Fruit fly (Drosophila melanogaster) whole organism, embryonic: ENCODE results near the gene CG33969.
A peak's percentile ranks its signal among the peaks of the same experiment; 100 is the strongest.

Experiments
- Bgb ChIP-seq: fragments of 200-800 bp; sonication (Bioruptor generic); IDR thresholded peaks from 2 replicates; pipeline ENCODE4 v1.3.6; 2022; ENCODE audit warnings: missing biosample characterization, missing genetic modification characterization; ENCODE audit not compliant: partially characterized antibody
- CG10543 ChIP-seq: fragments of 200-800 bp; sonication (Bioruptor generic); optimal IDR thresholded peaks from 3 replicates; lab custom pipeline; 2017; ENCODE audit warnings: missing biosample characterization, mild to moderate bottlenecking, missing genetic modification characterization, moderate library complexity
- CG12071 ChIP-seq: fragments of 200-800 bp; sonication (Bioruptor generic); optimal IDR thresholded peaks from 3 replicates; lab custom pipeline; 2018; ENCODE audit warnings: missing biosample characterization, mild to moderate bottlenecking, missing genetic modification characterization
- CG13287 ChIP-seq: fragments of 200-800 bp; sonication (Bioruptor generic); IDR thresholded peaks from 2 replicates; pipeline ENCODE4 v1.3.6; 2022; ENCODE audit warnings: missing biosample characterization, missing genetic modification characterization; ENCODE audit not compliant: partially characterized antibody
- CG14014 ChIP-seq: fragments of 200-800 bp; sonication (Bioruptor generic); IDR thresholded peaks from 2 replicates; pipeline ENCODE4 v1.3.6; 2022; ENCODE audit warnings: missing biosample characterization, missing genetic modification characterization
- CG14860 ChIP-seq: fragments of 200-800 bp; sonication (Bioruptor generic); IDR thresholded peaks from 3 replicates; pipeline ENCODE4 v1.3.6; 2022; ENCODE audit warnings: missing biosample characterization, missing genetic modification characterization; ENCODE audit not compliant: partially characterized antibody
- CG15696 ChIP-seq: fragments of 200-800 bp; sonication (Bioruptor generic); optimal IDR thresholded peaks from 2 replicates; lab custom pipeline; 2019; ENCODE audit warnings: missing biosample characterization, mild to moderate bottlenecking, missing genetic modification characterization, moderate library complexity
- CG1602 ChIP-seq: fragments of 200-800 bp; sonication (Bioruptor generic); optimal IDR thresholded peaks from 3 replicates; lab custom pipeline; 2016; ENCODE audit warnings: missing biosample characterization, missing genetic modification characterization
- CG16813 ChIP-seq: fragments of 200-800 bp; sonication (Bioruptor generic); IDR thresholded peaks from 3 replicates; pipeline ENCODE4 v1.3.6; 2022; ENCODE audit warnings: missing biosample characterization, missing genetic modification characterization; ENCODE audit not compliant: partially characterized antibody
- CG17186 ChIP-seq: fragments of 200-800 bp; sonication (Bioruptor generic); optimal IDR thresholded peaks from 3 replicates; lab custom pipeline; 2017; ENCODE audit warnings: missing biosample characterization, missing genetic modification reagents, missing genetic modification characterization
- CG2116 ChIP-seq: fragments of 200-800 bp; sonication (Bioruptor generic); optimal IDR thresholded peaks from 3 replicates; lab custom pipeline; 2018; ENCODE audit warnings: missing biosample characterization, mild to moderate bottlenecking, missing genetic modification characterization
- CG2202 ChIP-seq: fragments of 200-800 bp; sonication (Bioruptor generic); optimal IDR thresholded peaks from 2 replicates; lab custom pipeline; 2018; ENCODE audit warnings: missing biosample characterization, mild to moderate bottlenecking, missing genetic modification characterization
- CG34224 ChIP-seq: fragments of 200-800 bp; sonication (Bioruptor generic); IDR thresholded peaks from 3 replicates; pipeline ENCODE4 v1.3.6; 2022; ENCODE audit warnings: missing biosample characterization, missing genetic modification characterization; ENCODE audit not compliant: partially characterized antibody
- CG42726 ChIP-seq: fragments of 200-800 bp; sonication (Bioruptor generic); IDR thresholded peaks from 2 replicates; pipeline ENCODE4 v1.3.6; 2022; ENCODE audit warnings: missing biosample characterization, missing genetic modification characterization; ENCODE audit not compliant: partially characterized antibody
- CG8089 ChIP-seq: fragments of 200-800 bp; sonication (Bioruptor generic); optimal IDR thresholded peaks from 3 replicates; lab custom pipeline; 2016; ENCODE audit warnings: missing biosample characterization, missing genetic modification characterization
- CTCF ChIP-seq: fragments of 200-800 bp; sonication (Bioruptor generic); optimal IDR thresholded peaks from 2 replicates; lab custom pipeline; 2017; ENCODE audit warnings: missing biosample characterization, mild to moderate bottlenecking, missing genetic modification characterization, moderate library complexity
- Dll ChIP-seq: fragments of 200-800 bp; sonication (Bioruptor generic); IDR thresholded peaks from 4 replicates; pipeline ENCODE4 v1.3.6; 2022; ENCODE audit warnings: missing biosample characterization, missing genetic modification characterization; ENCODE audit not compliant: partially characterized antibody
- Doc3 ChIP-seq: fragments of 200-800 bp; sonication (Bioruptor generic); IDR thresholded peaks from 3 replicates; pipeline ENCODE4 v1.3.6; 2022; ENCODE audit warnings: missing biosample characterization, missing genetic modification characterization; ENCODE audit not compliant: partially characterized antibody
- Dp ChIP-seq: fragments of 200-800 bp; sonication (Bioruptor generic); optimal IDR thresholded peaks from 2 replicates; lab custom pipeline; 2018; ENCODE audit warnings: missing biosample characterization, mild to moderate bottlenecking, missing genetic modification characterization, moderate library complexity
- E2f1 ChIP-seq: fragments of 200-800 bp; sonication (Bioruptor generic); IDR thresholded peaks from 2 replicates; pipeline ENCODE4 v1.3.6; 2022; ENCODE audit warnings: missing biosample characterization, missing genetic modification characterization
- E2f2 ChIP-seq: fragments of 200-800 bp; sonication (Bioruptor generic); IDR thresholded peaks from 2 replicates; pipeline ENCODE4 v1.3.6; 2022; ENCODE audit warnings: missing biosample characterization, missing genetic modification characterization
- Ets97D ChIP-seq: fragments of 200-800 bp; sonication (Bioruptor generic); optimal IDR thresholded peaks from 3 replicates; lab custom pipeline; 2016; ENCODE audit warnings: missing biosample characterization, missing genetic modification characterization
- HmgZ ChIP-seq: fragments of 200-800 bp; sonication (Bioruptor generic); optimal IDR thresholded peaks from 2 replicates; lab custom pipeline; 2018; ENCODE audit warnings: missing biosample characterization, mild to moderate bottlenecking, missing genetic modification characterization
- MBD-R2 ChIP-seq: fragments of 200-800 bp; sonication (Bioruptor generic); IDR thresholded peaks from 2 replicates; pipeline ENCODE4 v1.3.6; 2022; ENCODE audit warnings: missing biosample characterization, missing genetic modification characterization
- Myb ChIP-seq: fragments of 200-800 bp; sonication (Bioruptor generic); optimal IDR thresholded peaks from 2 replicates; lab custom pipeline; 2016; ENCODE audit warnings: missing biosample characterization, missing genetic modification characterization
- Oli ChIP-seq: fragments of 200-800 bp; sonication (Bioruptor generic); optimal IDR thresholded peaks from 2 replicates; lab custom pipeline; 2018; ENCODE audit warnings: missing biosample characterization, mild to moderate bottlenecking, missing genetic modification characterization, moderate library complexity
- Opbp ChIP-seq: fragments of 200-800 bp; sonication (Bioruptor generic); IDR thresholded peaks from 3 replicates; pipeline ENCODE4 v1.3.6; 2022; ENCODE audit warnings: missing biosample characterization, missing genetic modification characterization; ENCODE audit not compliant: partially characterized antibody
- Sin3A ChIP-seq: fragments of >200 bp; optimal IDR thresholded peaks from 2 replicates; lab custom pipeline; 2018
- Sry-δ ChIP-seq: fragments of 200-800 bp; sonication (Bioruptor generic); optimal IDR thresholded peaks from 2 replicates; lab custom pipeline; 2016; ENCODE audit warnings: missing biosample characterization, missing genetic modification characterization
- amos ChIP-seq: fragments of 200-800 bp; sonication (Bioruptor generic); IDR thresholded peaks from 2 replicates; pipeline ENCODE4 v1.3.6; 2022; ENCODE audit warnings: missing biosample characterization, missing genetic modification characterization; ENCODE audit not compliant: partially characterized antibody
- ato ChIP-seq: fragments of 200-800 bp; sonication (Bioruptor generic); IDR thresholded peaks from 2 replicates; pipeline ENCODE4 v1.3.6; 2022; ENCODE audit warnings: missing biosample characterization, missing genetic modification characterization; ENCODE audit not compliant: partially characterized antibody
- bbx ChIP-seq: fragments of 200-800 bp; sonication (Bioruptor generic); IDR thresholded peaks from 2 replicates; pipeline ENCODE4 v1.3.6; 2022; ENCODE audit warnings: missing biosample characterization, missing genetic modification characterization; ENCODE audit not compliant: partially characterized antibody
- bowl ChIP-seq: fragments of 200-800 bp; sonication (Bioruptor generic); IDR thresholded peaks from 2 replicates; pipeline ENCODE4 v1.3.6; 2022; ENCODE audit warnings: missing biosample characterization, missing genetic modification characterization
- croc ChIP-seq: fragments of 200-800 bp; sonication (Bioruptor generic); conservative IDR thresholded peaks from 3 replicates; pipeline ENCODE4 v1.3.6; 2022; ENCODE audit warnings: missing biosample characterization, missing genetic modification characterization
- crp ChIP-seq, 2 experiments: fragments of 200-800 bp; sonication (Bioruptor generic); optimal IDR thresholded peaks; 2 replicates in 1 of 2; 3 replicates in 1 of 2; lab custom pipeline; 2017; ENCODE audit warnings: missing biosample characterization in 2 of 2, missing genetic modification characterization in 2 of 2, mild to moderate bottlenecking in 1 of 2, moderate library complexity in 1 of 2
- ewg ChIP-seq: fragments of 200-800 bp; sonication (Bioruptor generic); optimal IDR thresholded peaks from 3 replicates; lab custom pipeline; 2017; ENCODE audit warnings: mild to moderate bottlenecking, missing biosample characterization, missing genetic modification reagents, missing genetic modification characterization
- gfzf ChIP-seq: fragments of 200-800 bp; sonication (Bioruptor generic); optimal IDR thresholded peaks from 2 replicates; lab custom pipeline; 2016; ENCODE audit warnings: missing biosample characterization, mild to moderate bottlenecking, missing genetic modification characterization, moderate library complexity
- inv ChIP-seq: fragments of 200-800 bp; sonication (Bioruptor generic); IDR thresholded peaks from 2 replicates; pipeline ENCODE4 v1.3.6; 2022; ENCODE audit warnings: missing biosample characterization, missing genetic modification characterization; ENCODE audit not compliant: partially characterized antibody
- knrl ChIP-seq: fragments of 200-800 bp; sonication (Bioruptor generic); IDR thresholded peaks from 3 replicates; pipeline ENCODE4 v1.3.6; 2022; ENCODE audit warnings: missing biosample characterization, missing genetic modification characterization; ENCODE audit not compliant: partially characterized antibody
- pzg ChIP-seq: fragments of 200-800 bp; sonication (Bioruptor generic); optimal IDR thresholded peaks from 3 replicates; lab custom pipeline; 2018; ENCODE audit warnings: missing biosample characterization, mild to moderate bottlenecking, missing genetic modification characterization, moderate library complexity
- row ChIP-seq: fragments of 200-800 bp; sonication (Bioruptor generic); IDR thresholded peaks from 3 replicates; pipeline ENCODE4 v1.3.6; 2022; ENCODE audit warnings: missing biosample characterization, missing genetic modification characterization
- sim ChIP-seq: fragments of 200-800 bp; sonication (Bioruptor generic); IDR thresholded peaks from 2 replicates; pipeline ENCODE4 v1.3.6; 2022; ENCODE audit warnings: missing biosample characterization, missing genetic modification characterization
- sima ChIP-seq: fragments of 200-800 bp; sonication (Bioruptor generic); optimal IDR thresholded peaks from 2 replicates; lab custom pipeline; 2016; ENCODE audit warnings: missing biosample characterization, missing genetic modification characterization
- tna ChIP-seq: fragments of 200-800 bp; sonication (Bioruptor generic); IDR thresholded peaks from 2 replicates; pipeline ENCODE4 v1.3.6; 2022; ENCODE audit warnings: missing biosample characterization, missing genetic modification characterization; ENCODE audit not compliant: partially characterized antibody
- trem ChIP-seq: fragments of 200-800 bp; optimal IDR thresholded peaks from 3 replicates; lab custom pipeline; 2019; ENCODE audit warnings: missing biosample characterization, mild to moderate bottlenecking, missing genetic modification characterization, moderate library complexity
- unc-4 ChIP-seq: fragments of 200-800 bp; sonication (Bioruptor generic); IDR thresholded peaks from 2 replicates; pipeline ENCODE4 v1.3.6; 2022; ENCODE audit warnings: missing biosample characterization, missing genetic modification characterization; ENCODE audit not compliant: partially characterized antibody
- vnd ChIP-seq: fragments of 200-800 bp; sonication (Bioruptor generic); IDR thresholded peaks from 3 replicates; pipeline ENCODE4 v1.3.6; 2022; ENCODE audit warnings: missing biosample characterization, missing genetic modification characterization; ENCODE audit not compliant: partially characterized antibody
- vvl ChIP-seq: fragments of 200-800 bp; sonication (Bioruptor generic); IDR thresholded peaks from 2 replicates; pipeline ENCODE4 v1.3.6; 2022; ENCODE audit warnings: missing biosample characterization, missing genetic modification characterization
- z ChIP-seq: fragments of 200-800 bp; sonication (Bioruptor generic); IDR thresholded peaks from 3 replicates; pipeline ENCODE4 v1.3.6; 2022; ENCODE audit warnings: missing biosample characterization, missing genetic modification characterization

CG33969 gene

DNA sequence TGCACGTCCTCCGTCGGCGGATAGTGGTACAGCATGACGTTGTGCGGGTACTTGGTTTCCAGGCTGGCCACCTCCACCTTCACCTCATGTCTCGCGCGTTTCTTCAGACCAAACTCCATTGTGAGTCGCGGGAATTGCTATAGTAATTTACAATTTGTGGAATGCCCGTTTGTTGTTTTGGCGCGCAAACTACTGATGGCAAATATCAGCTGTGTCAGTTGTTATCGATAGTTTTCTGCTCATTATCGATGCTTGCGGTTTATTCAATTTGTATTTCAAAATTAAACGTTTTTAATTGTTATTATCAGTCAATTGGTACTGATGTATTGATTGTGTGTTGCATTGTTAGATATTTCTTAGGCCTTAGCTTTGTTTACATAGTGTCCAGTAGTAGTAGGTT lies 32.0 kb downstream of the CG33969 start, which contains the start of gene Prim2 (continued):
- TF ChIP-seq sim (GFP tag; lab: Robert Waterston, UW) (no peak), trem (tag; lab: Kevin White, UChicago) (peak; percentile 81), CG2202 (no peak), CG12071 (GFP tag; lab: Kevin White, UChicago) (no peak), Ets97D (GFP tag; lab: Kevin White, UChicago) (no peak), gfzf (GFP tag; lab: Kevin White, UChicago) (peak; percentile 26), CG13287 (peak; percentile 79), CG42726 (GFP tag; lab: Robert Waterston, UW) (peak; percentile 52; the same call in 1 of the 2 replicates), Myb (GFP tag; lab: Kevin White, UChicago) (peak; percentile 93), vvl (GFP tag; lab: Robert Waterston, UW) (no peak), CG10543 (no peak), Dll (peak; percentile 73), sima (no peak), E2f2 (GFP tag; lab: Robert Waterston, UW) (peak; percentile 90), Bgb (GFP tag; lab: Robert Waterston, UW) (peak; percentile 72), row (GFP tag; lab: Robert Waterston, UW) (peak; percentile 20; the same call in 1 of the 3 replicates), unc-4 (GFP tag; lab: Robert Waterston, UW) (peak; percentile 72), pzg (peak; percentile 58), HmgZ (tag; lab: Kevin White, UChicago) (no peak), crp (GFP tag; optimal IDR thresholded peaks at IDR 0.05; lab: Kevin White, UChicago) (peak; percentile 62 to 91), Sin3A (peak; percentile 16), CG1602 (no peak), amos (GFP tag; lab: Robert Waterston, UW) (peak; percentile 69), croc (GFP tag; lab: Robert Waterston, UW) (no peak), CG17186 (GFP tag; lab: Kevin White, UChicago) (peak; percentile 39), CG16813 (peak; percentile 59), Opbp (GFP tag; lab: Robert Waterston, UW) (peak; percentile 75; the same call in 2 of the 3 replicates), tna (GFP tag; lab: Robert Waterston, UW) (peak; percentile 43; the same call in 1 of the 2 replicates), inv (GFP tag; lab: Robert Waterston, UW) (peak; percentile 13; the same call in 1 of the 2 replicates), knrl (GFP tag; lab: Robert Waterston, UW) (peak; percentile 65; the same call in 2 of the 3 replicates), CTCF (peak; percentile 63), CG34224 (GFP tag; lab: Robert Waterston, UW) (peak; percentile 69), vnd (GFP tag; lab: Robert Waterston, UW) (peak; percentile 34; the same call in 1 of the 3 replicates), bbx (peak; percentile 68), CG2116 (GFP tag; lab: Kevin White, UChicago) (peak; percentile 61), CG14014 (GFP tag; lab: Robert Waterston, UW) (no peak), Dp (GFP tag; lab: Kevin White, UChicago) (peak; percentile 89), E2f1 (GFP tag; lab: Robert Waterston, UW) (peak; percentile 87), z (GFP tag; lab: Robert Waterston, UW) (no peak), Doc3 (GFP tag; lab: Robert Waterston, UW) (peak; percentile 40; the same call in 1 of the 3 replicates), CG15696 (tag; lab: Kevin White, UChicago) (no peak), CG14860 (GFP tag; lab: Robert Waterston, UW) (peak; percentile 61; the same call in 1 of the 3 replicates), Oli (tag; lab: Kevin White, UChicago) (no peak), ato (GFP tag; lab: Robert Waterston, UW) (peak; percentile 39; the same call in 1 of the 2 replicates), Sry-δ (GFP tag; lab: Kevin White, UChicago) (peak; percentile 88), MBD-R2 (peak; percentile 85), CG8089 (GFP tag; lab: Kevin White, UChicago) (no peak), ewg (GFP tag; lab: Kevin White, UChicago) (peak; percentile 78), bowl (GFP tag; lab: Robert Waterston, UW) (no peak)
